Worm (Caenorhabditis elegans): ENCODE results near the gene str-79.
A peak's percentile ranks its signal among the peaks of the same experiment; 100 is the strongest.

- TF ChIP-seq Y55F3AM.14 (GFP tag; optimal IDR thresholded peaks at IDR 0.05) (no peak), nhr-12 (tag; optimal IDR thresholded peaks at IDR 0.05) (no peak), ama-1 (optimal IDR thresholded peaks at IDR 0.05) (no peak), mdl-1 (tag; optimal IDR thresholded peaks at IDR 0.05) (no peak), nhr-11 (tag; optimal IDR thresholded peaks at IDR 0.05) (no peak), R02D3.7 (tag; optimal IDR thresholded peaks at IDR 0.05) (no peak), lin-39 (tag; optimal IDR thresholded peaks at IDR 0.05) (no peak), zag-1 (tag; optimal IDR thresholded peaks at IDR 0.05) (no peak), fos-1 (tag; optimal IDR thresholded peaks at IDR 0.05) (peak; percentile 42), elt-3 (tag; optimal IDR thresholded peaks at IDR 0.05) (no peak)
Observed at ce11 chrX:1964828-1965227, 4.8 kb upstream of the str-79 start.
